Worm (Caenorhabditis elegans) whole organism, young adult: Measurements from ENCODE around the gene C17C3.15.

ENCODE experiments used
- B0035.1 ChIP-seq: sonication (generic microtip); optimal IDR thresholded peaks from 2 replicates; lab custom pipeline; 2016; ENCODE audit warnings: missing genetic modification characterization, mild to moderate bottlenecking, missing compliant biosample characterization, missing genotype, missing genetic modification reagents
- B0336.3 ChIP-seq: fragments of 200-800 bp; sonication (Bioruptor generic); IDR thresholded peaks from 2 replicates; pipeline ENCODE4 v1.3.6; 2022; ENCODE audit warnings: missing genetic modification characterization, missing compliant biosample characterization
- C17E4.6 ChIP-seq: fragments of 200-800 bp; sonication (Bioruptor generic); IDR thresholded peaks from 2 replicates; pipeline ENCODE4 v1.3.6; 2022; ENCODE audit warnings: missing genetic modification reagents, missing genetic modification characterization, missing compliant biosample characterization
- D2030.7 ChIP-seq: fragments of 200-800 bp; sonication (Bioruptor generic); IDR thresholded peaks from 2 replicates; pipeline ENCODE4 v1.3.6; 2022; ENCODE audit warnings: missing genetic modification reagents, missing genetic modification characterization, missing compliant biosample characterization
- F22D6.2 ChIP-seq: sonication (generic microtip); optimal IDR thresholded peaks from 2 replicates; lab custom pipeline; 2016; ENCODE audit warnings: mild to moderate bottlenecking, missing genetic modification characterization, missing compliant biosample characterization
- F37B4.10 ChIP-seq: fragments of 200-800 bp; sonication (Bioruptor generic); IDR thresholded peaks from 2 replicates; pipeline ENCODE4 v1.3.6; 2022; ENCODE audit warnings: missing genetic modification characterization, missing compliant biosample characterization
- F39B2.1 ChIP-seq: fragments of 200-800 bp; sonication (Bioruptor generic); IDR thresholded peaks from 2 replicates; pipeline ENCODE4 v1.3.6; 2022; ENCODE audit warnings: missing genetic modification reagents, missing genetic modification characterization, missing compliant biosample characterization
- F49E8.2 ChIP-seq: sonication (generic microtip); optimal IDR thresholded peaks from 3 replicates; lab custom pipeline; 2017; ENCODE audit warnings: missing genetic modification characterization, mild to moderate bottlenecking, missing compliant biosample characterization, antibody characterized with exemption, moderate library complexity; ENCODE audit not compliant: insufficient read depth
- F57A8.1 ChIP-seq: fragments of 200-800 bp; sonication (Bioruptor generic); optimal IDR thresholded peaks from 2 replicates; lab custom pipeline; 2018; ENCODE audit warnings: mild to moderate bottlenecking, missing genetic modification characterization, moderate library complexity, missing compliant biosample characterization
- F57C9.4 ChIP-seq: sonication (generic microtip); optimal IDR thresholded peaks from 2 replicates; lab custom pipeline; 2017; ENCODE audit warnings: mild to moderate bottlenecking, missing genetic modification characterization, missing compliant biosample characterization
- K11D2.4 ChIP-seq: fragments of 200-800 bp; sonication (Bioruptor generic); IDR thresholded peaks from 2 replicates; pipeline ENCODE4 v1.3.6; 2022; ENCODE audit warnings: missing genetic modification reagents, missing genetic modification characterization, missing compliant biosample characterization
- K12H6.12 ChIP-seq: fragments of 200-800 bp; sonication (Bioruptor generic); optimal IDR thresholded peaks from 2 replicates; lab custom pipeline; 2018; ENCODE audit warnings: mild to moderate bottlenecking, missing genetic modification characterization, missing compliant biosample characterization
- T26A5.8 ChIP-seq: sonication (generic microtip); optimal IDR thresholded peaks from 2 replicates; lab custom pipeline; 2016; ENCODE audit warnings: missing genetic modification characterization, missing compliant biosample characterization
- Y56A3A.18 ChIP-seq: fragments of 200-800 bp; sonication (Bioruptor generic); IDR thresholded peaks from 2 replicates; pipeline ENCODE4 v1.3.6; 2022; ENCODE audit warnings: missing genetic modification reagents, missing genetic modification characterization, missing compliant biosample characterization
- ama-1 ChIP-seq, 3 experiments: fragments of 150-350 bp in 1 of 3; sonication (generic microtip) in 2 of 3; optimal IDR thresholded peaks; 2 replicates each; lab custom pipeline; 2014 to 2018; ENCODE audit warnings: missing biosample characterization in 2 of 3, missing genetic modification characterization in 2 of 3, missing genetic modification reagents in 2 of 3
- aptf-2 ChIP-seq: fragments of 200-800 bp; sonication (Bioruptor generic); conservative IDR thresholded peaks from 2 replicates; pipeline ENCODE4 v1.3.6; 2022; ENCODE audit warnings: missing genetic modification reagents, missing genetic modification characterization, missing compliant biosample characterization
- atf-7 ChIP-seq: sonication (generic microtip); optimal IDR thresholded peaks from 2 replicates; lab custom pipeline; 2017; ENCODE audit warnings: mild to moderate bottlenecking, missing genetic modification characterization, missing compliant biosample characterization
- attf-3 ChIP-seq: fragments of 200-800 bp; sonication (Bioruptor generic); conservative IDR thresholded peaks from 2 replicates; pipeline ENCODE4 v1.3.6; 2022; ENCODE audit warnings: missing genetic modification reagents, missing genetic modification characterization, missing compliant biosample characterization
- attf-5 ChIP-seq: fragments of 200-800 bp; sonication (Bioruptor generic); optimal IDR thresholded peaks from 2 replicates; lab custom pipeline; 2018; ENCODE audit warnings: mild to moderate bottlenecking, missing genetic modification characterization, missing compliant biosample characterization
- ccch-3 ChIP-seq: fragments of 200-800 bp; sonication (Bioruptor generic); optimal IDR thresholded peaks from 2 replicates; lab custom pipeline; 2018; ENCODE audit warnings: mild to moderate bottlenecking, missing genetic modification characterization, missing compliant biosample characterization
- cebp-2 ChIP-seq: fragments of 200-800 bp; sonication (Bioruptor generic); IDR thresholded peaks from 2 replicates; pipeline ENCODE4 v1.3.6; 2022; ENCODE audit warnings: missing genetic modification characterization, missing compliant biosample characterization
- ceh-100 ChIP-seq: fragments of 200-800 bp; sonication (Bioruptor generic); IDR thresholded peaks from 2 replicates; pipeline ENCODE4 v1.3.6; 2022; ENCODE audit warnings: missing genetic modification reagents, missing genetic modification characterization, missing compliant biosample characterization
- die-1 ChIP-seq: sonication (generic microtip); optimal IDR thresholded peaks from 2 replicates; lab custom pipeline; 2016; ENCODE audit warnings: missing genotype, mild to moderate bottlenecking, missing genetic modification characterization, missing compliant biosample characterization
- dpl-1 ChIP-seq: fragments of 150-350 bp; optimal IDR thresholded peaks from 2 replicates; lab custom pipeline; 2014; ENCODE audit warnings: missing biosample characterization, missing genetic modification reagents, missing genetic modification characterization
- fkh-3 ChIP-seq: sonication (generic microtip); optimal IDR thresholded peaks from 2 replicates; lab custom pipeline; 2016; ENCODE audit warnings: mild to moderate bottlenecking, missing genetic modification characterization, missing compliant biosample characterization
- him-1 ChIP-seq: sonication (generic microtip); optimal IDR thresholded peaks from 2 replicates; lab custom pipeline; 2016; ENCODE audit warnings: missing genotype, missing genetic modification reagents, missing genetic modification characterization, missing compliant biosample characterization
- hmg-1.2 ChIP-seq: fragments of 200-800 bp; sonication (Bioruptor generic); IDR thresholded peaks from 2 replicates; pipeline ENCODE4 v1.3.6; 2022; ENCODE audit warnings: missing genetic modification reagents, missing genetic modification characterization, missing compliant biosample characterization
- hmg-20 ChIP-seq: fragments of 200-800 bp; sonication (Bioruptor generic); IDR thresholded peaks from 2 replicates; pipeline ENCODE4 v1.3.6; 2022; ENCODE audit warnings: missing genetic modification reagents, missing genetic modification characterization, missing compliant biosample characterization
- hrde-1 ChIP-seq: sonication (generic microtip); optimal IDR thresholded peaks from 2 replicates; lab custom pipeline; 2016; ENCODE audit warnings: missing genetic modification characterization, mild to moderate bottlenecking, missing compliant biosample characterization, moderate library complexity, missing genotype, missing genetic modification reagents, borderline replicate concordance
- lin-26 ChIP-seq: fragments of 200-800 bp; sonication (Bioruptor generic); IDR thresholded peaks from 2 replicates; pipeline ENCODE4 v1.3.6; 2022; ENCODE audit warnings: missing genetic modification reagents, missing genetic modification characterization, missing compliant biosample characterization
- lin-40 ChIP-seq: sonication (generic microtip); optimal IDR thresholded peaks from 2 replicates; lab custom pipeline; 2016; ENCODE audit warnings: missing genetic modification characterization, mild to moderate bottlenecking, missing compliant biosample characterization, missing genotype, missing genetic modification reagents
- mel-28 ChIP-seq: sonication (generic microtip); optimal IDR thresholded peaks from 2 replicates; lab custom pipeline; 2016; ENCODE audit warnings: borderline replicate concordance, mild to moderate bottlenecking, missing genetic modification characterization, missing compliant biosample characterization
- nfya-2 ChIP-seq: fragments of 200-800 bp; sonication (Bioruptor generic); IDR thresholded peaks from 2 replicates; pipeline ENCODE4 v1.3.6; 2022; ENCODE audit warnings: missing genetic modification reagents, missing genetic modification characterization, missing compliant biosample characterization
- nhr-120 ChIP-seq: fragments of 200-800 bp; sonication (Bioruptor generic); IDR thresholded peaks from 2 replicates; pipeline ENCODE4 v1.3.6; 2022; ENCODE audit warnings: missing genetic modification characterization, missing compliant biosample characterization
- nhr-179 ChIP-seq: sonication (generic microtip); optimal IDR thresholded peaks from 2 replicates; lab custom pipeline; 2016; ENCODE audit warnings: mild to moderate bottlenecking, missing genetic modification characterization, missing compliant biosample characterization
- nhr-27 ChIP-seq: fragments of 200-800 bp; sonication (Bioruptor generic); optimal IDR thresholded peaks from 2 replicates; lab custom pipeline; 2018; ENCODE audit warnings: mild to moderate bottlenecking, missing genetic modification characterization, moderate library complexity, missing compliant biosample characterization
- nhr-80 ChIP-seq: sonication (generic microtip); optimal IDR thresholded peaks from 2 replicates; lab custom pipeline; 2016; ENCODE audit warnings: missing genetic modification characterization, missing compliant biosample characterization
- nhr-90 ChIP-seq: sonication (generic microtip); optimal IDR thresholded peaks from 2 replicates; lab custom pipeline; 2016; ENCODE audit warnings: missing genotype, mild to moderate bottlenecking, missing genetic modification characterization, missing compliant biosample characterization
- rec-8 ChIP-seq, 2 experiments: sonication (generic microtip); optimal IDR thresholded peaks; 2 replicates each; lab custom pipeline; 2016; ENCODE audit warnings: mild to moderate bottlenecking in 2 of 2, missing genetic modification characterization in 2 of 2, missing genetic modification reagents in 2 of 2, missing genotype in 2 of 2, missing biosample characterization in 1 of 2, missing compliant biosample characterization in 1 of 2, moderate library complexity in 1 of 2
- snpc-1.3 ChIP-seq: sonication (generic microtip); optimal IDR thresholded peaks from 2 replicates; lab custom pipeline; 2017; ENCODE audit warnings: missing genetic modification characterization, mild to moderate bottlenecking, missing compliant biosample characterization, antibody characterized with exemption, moderate library complexity, missing genotype, missing genetic modification reagents; ENCODE audit not compliant: insufficient read depth
- sptf-2 ChIP-seq: fragments of 200-800 bp; sonication (Bioruptor generic); optimal IDR thresholded peaks from 2 replicates; lab custom pipeline; 2018; ENCODE audit warnings: mild to moderate bottlenecking, missing genetic modification characterization, missing compliant biosample characterization
- tbx-9 ChIP-seq: sonication (generic microtip); optimal IDR thresholded peaks from 2 replicates; lab custom pipeline; 2016; ENCODE audit warnings: borderline replicate concordance, missing genetic modification characterization, inconsistent platforms, missing compliant biosample characterization
- unc-130 ChIP-seq: sonication (generic microtip); optimal IDR thresholded peaks from 2 replicates; lab custom pipeline; 2016; ENCODE audit warnings: missing genetic modification reagents, missing genetic modification characterization, missing compliant biosample characterization
- unc-62 ChIP-seq: fragments of 150-350 bp; optimal IDR thresholded peaks from 2 replicates; lab custom pipeline; 2014; ENCODE audit warnings: missing biosample characterization, missing genetic modification reagents, missing genetic modification characterization

C17C3.15 gene

ce11 chrII:5554317-5554716 lies 16.1 kb upstream of the C17C3.15 start, which contains the start of gene ins-12:
Gene ins-12 (plus strand): TSS chrII:5554617.
- TF ChIP-seq F39B2.1 (GFP tag; lab: Robert Waterston, UW) (no peak), rec-8 (tag; optimal IDR thresholded peaks at IDR 0.05; lab: Kevin White, UChicago) (no peak), hrde-1 (tag; lab: Kevin White, UChicago) (no peak), lin-26 (no peak), F49E8.2 (no peak), nhr-120 (GFP tag; lab: Robert Waterston, UW) (no peak), T26A5.8 (tag; lab: Kevin White, UChicago) (no peak), atf-7 (tag; lab: Kevin White, UChicago) (no peak), him-1 (tag; lab: Kevin White, UChicago) (no peak), nhr-90 (tag; lab: Kevin White, UChicago) (no peak), sptf-2 (GFP tag; lab: Kevin White, UChicago) (no peak), attf-3 (GFP tag; lab: Robert Waterston, UW) (no peak), Y56A3A.18 (GFP tag; lab: Robert Waterston, UW) (no peak), C17E4.6 (no peak), K12H6.12 (tag; lab: Kevin White, UChicago) (no peak), ama-1 (optimal IDR thresholded peaks at IDR 0.05; lab: Kevin White, UChicago) (no peak), ama-1 (GFP tag; optimal IDR thresholded peaks at IDR 0.05; lab: Kevin White, UChicago) (no peak), unc-62 (GFP tag; lab: Kevin White, UChicago) (no peak)
- TF ChIP-seq, all 124 proteins: peak for 0

DNA sequence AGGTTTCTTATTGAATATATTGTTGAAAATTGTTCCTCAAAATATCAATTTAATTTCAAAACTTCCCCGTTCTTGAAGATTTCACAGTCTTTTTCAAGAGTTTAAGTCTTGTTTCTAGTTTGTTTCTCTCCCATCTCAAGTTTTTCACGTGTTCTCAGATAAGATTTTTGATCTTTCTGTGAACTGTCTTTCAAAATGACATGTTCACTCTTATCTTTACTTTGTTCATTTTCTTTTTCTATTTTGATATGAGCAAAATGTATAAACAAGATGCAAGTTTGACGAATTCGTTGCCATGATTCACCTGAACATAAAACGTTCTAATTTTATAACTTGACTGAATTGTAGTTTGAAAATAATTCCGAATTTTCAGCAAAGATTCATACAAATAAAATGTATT lies 15.7 kb upstream of the C17C3.15 start:
- TF ChIP-seq F22D6.2 (tag; lab: Kevin White, UChicago) (no peak), nhr-80 (peak; percentile 27), unc-62 (GFP tag; lab: Kevin White, UChicago) (peak; percentile 11)

- TF ChIP-seq snpc-1.3 (tag; lab: Kevin White, UChicago) (no peak), D2030.7 (GFP tag; lab: Robert Waterston, UW) (no peak), B0336.3 (GFP tag; lab: Robert Waterston, UW) (no peak), F57A8.1 (GFP tag; lab: Kevin White, UChicago) (no peak), K12H6.12 (tag; lab: Kevin White, UChicago) (no peak), mel-28 (tag; lab: Kevin White, UChicago) (no peak), fkh-3 (tag; lab: Kevin White, UChicago) (no peak), K11D2.4 (GFP tag; lab: Robert Waterston, UW) (no peak), hmg-1.2 (GFP tag; lab: Robert Waterston, UW) (no peak), attf-5 (GFP tag; lab: Kevin White, UChicago) (no peak), unc-130 (GFP tag; lab: Kevin White, UChicago) (no peak), nfya-2 (GFP tag; lab: Robert Waterston, UW) (no peak), F39B2.1 (GFP tag; lab: Robert Waterston, UW) (no peak), ceh-100 (GFP tag; lab: Robert Waterston, UW) (no peak), dpl-1 (GFP tag; lab: Kevin White, UChicago) (no peak)
These were observed 14.9 kb upstream of the C17C3.15 start for ce11 chrII:5555522-5555921.

DNA sequence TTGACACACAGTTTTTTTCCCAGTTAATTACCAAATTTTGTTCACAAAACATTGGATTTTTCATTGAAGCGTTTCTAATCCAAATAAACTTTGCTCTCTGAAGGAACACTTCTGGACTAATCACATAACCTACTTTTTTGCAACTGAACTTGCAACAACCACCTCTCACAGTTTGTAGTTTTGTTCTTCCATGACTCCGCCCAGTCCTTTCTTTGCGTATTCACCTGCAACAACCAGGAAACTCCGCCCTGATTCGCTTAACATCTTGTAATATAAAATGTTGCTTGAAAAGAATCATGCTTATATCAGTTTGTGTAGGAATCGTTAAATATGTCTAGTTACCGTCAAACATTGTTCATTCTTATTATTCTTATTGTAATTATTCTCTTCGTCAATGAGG lies 14.0 kb upstream of the C17C3.15 start, which contains the start of gene ins-11:
Gene ins-11, plus strand, starts transcription at position 301 of the 400 bp plus-strand sequence.
- TF ChIP-seq F57C9.4 (tag; lab: Kevin White, UChicago): no peak
- no peak for TF ChIP-seq ama-1 (optimal IDR thresholded peaks at IDR 0.05; lab: Kevin White, UChicago)
- TF ChIP-seq ama-1 (GFP tag; optimal IDR thresholded peaks at IDR 0.05; lab: Kevin White, UChicago): no peak
- no peak for TF ChIP-seq nhr-27 (tag; lab: Kevin White, UChicago)
- TF ChIP-seq tbx-9 (tag; lab: Kevin White, UChicago): no peak
- no peak for TF ChIP-seq F37B4.10 (GFP tag; lab: Robert Waterston, UW)
- no peak for TF ChIP-seq F39B2.1 (GFP tag; lab: Robert Waterston, UW)
- TF ChIP-seq mel-28 (tag; lab: Kevin White, UChicago): no peak
- TF ChIP-seq ccch-3 (GFP tag; lab: Kevin White, UChicago): no peak
- no peak for TF ChIP-seq cebp-2 (GFP tag; lab: Robert Waterston, UW)
- TF ChIP-seq die-1: no peak
- no peak for TF ChIP-seq nhr-179 (tag; lab: Kevin White, UChicago)
- TF ChIP-seq B0035.1 (tag; lab: Kevin White, UChicago): no peak
- TF ChIP-seq hmg-20: no peak
- no peak for TF ChIP-seq C17E4.6
- no peak for TF ChIP-seq aptf-2
- no peak for TF ChIP-seq lin-40
